Worm (Caenorhabditis elegans): ENCODE measurements around the gene B0238.15.

The B0238.15 gene

DNA sequence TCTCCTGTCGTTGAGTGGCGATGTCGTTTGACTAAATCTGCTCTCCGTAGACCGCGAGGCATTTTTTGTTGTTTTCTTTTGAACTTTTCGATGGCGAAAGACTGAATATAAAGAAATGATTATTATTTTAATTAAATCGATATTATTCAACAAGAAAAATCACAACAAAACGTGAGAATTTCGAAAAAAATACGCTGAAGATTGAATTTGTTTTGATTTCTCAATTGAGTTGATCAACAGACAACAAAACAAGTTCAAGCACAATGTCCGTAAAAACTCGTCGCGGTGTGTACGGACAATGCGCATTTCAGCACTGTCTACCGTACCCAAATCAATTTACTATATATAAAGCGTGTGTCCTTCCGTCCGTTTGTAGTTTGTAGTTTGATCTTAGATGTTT lies 38.0 kb downstream of the B0238.15 start, which contains the start of gene B0238.9:
B0238.9 (minus strand) TSS at position 101 of the 400 bp plus-strand sequence.
- no peak for TF ChIP-seq mes-2 (tag; optimal IDR thresholded peaks at IDR 0.05; ENCODE audit: poor library complexity, severe bottlenecking)

DNA sequence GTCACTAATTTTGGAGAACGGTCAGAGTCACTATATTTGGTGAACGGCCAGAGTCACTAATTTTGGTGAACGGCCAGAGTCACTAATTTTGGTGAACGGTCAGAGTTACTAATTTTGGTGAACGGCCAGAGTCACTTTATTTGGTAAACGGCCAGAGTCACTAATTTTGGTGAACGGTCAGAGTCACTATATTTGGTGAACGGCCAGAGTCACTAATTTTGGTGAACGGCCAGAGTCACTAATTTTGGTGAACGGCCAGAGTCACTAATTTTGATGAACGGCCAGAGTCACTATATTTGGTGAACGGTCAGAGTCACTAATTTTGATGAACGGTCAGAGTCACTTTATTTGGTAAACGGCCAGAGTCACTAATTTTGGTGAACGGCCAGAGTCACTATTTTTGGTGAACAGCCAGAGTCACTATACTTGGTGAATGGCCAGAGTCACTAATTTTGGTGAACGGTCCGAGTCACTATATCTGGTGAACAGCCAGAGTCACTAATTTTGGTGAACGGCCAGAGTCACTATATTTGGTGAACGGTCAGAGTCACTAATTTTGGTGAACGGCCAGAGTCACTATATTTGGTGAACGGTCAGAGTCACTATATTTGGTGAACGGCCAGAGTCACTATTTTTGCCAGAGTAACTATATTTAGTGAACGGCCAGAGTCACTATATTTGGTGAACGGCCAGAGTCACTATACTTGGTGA lies 44.4 kb downstream of the B0238.15 start:
- TF ChIP-seq lir-3 (tag; optimal IDR thresholded peaks at IDR 0.05) (peak; percentile 4), gei-8 (GFP tag; optimal IDR thresholded peaks at IDR 0.05) (peak; percentile 13), hlh-11 (tag; optimal IDR thresholded peaks at IDR 0.05) (peak; percentile 10), mxl-3 (GFP tag; optimal IDR thresholded peaks at IDR 0.05) (peak; percentile 17)

DNA sequence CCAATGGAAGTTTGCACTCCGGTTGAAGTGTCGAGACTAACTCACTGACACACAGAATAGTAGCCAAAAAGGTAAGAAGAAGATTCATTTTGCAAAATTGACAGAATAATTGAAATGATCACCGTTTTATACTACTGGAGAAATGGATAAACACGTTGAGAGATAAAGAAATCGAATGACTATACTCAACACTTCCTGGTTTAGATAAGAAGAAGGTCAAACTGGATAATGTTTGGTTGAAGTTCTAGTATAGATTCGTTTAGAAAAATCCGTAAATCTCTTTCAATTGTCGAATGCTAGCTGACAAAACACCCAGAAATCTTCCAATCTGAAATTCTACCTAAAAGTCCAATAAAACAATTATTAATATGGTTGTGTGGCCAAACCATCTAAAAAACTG lies 47.3 kb downstream of the B0238.15 start, which contains the start of gene Y49G5A.1:
Y49G5A.1 (minus strand) TSS at position 101 of the 400 bp plus-strand sequence.
- TF ChIP-seq gei-8 (GFP tag; optimal IDR thresholded peaks at IDR 0.05) (no peak), hlh-30 (tag; optimal IDR thresholded peaks at IDR 0.05; ENCODE audit: insufficient read depth) (no peak), nhr-28 (tag; optimal IDR thresholded peaks at IDR 0.05) (no peak), nhr-6 (tag; optimal IDR thresholded peaks at IDR 0.05) (no peak), nhr-237 (tag; optimal IDR thresholded peaks at IDR 0.05) (no peak), hlh-11 (tag; optimal IDR thresholded peaks at IDR 0.05) (no peak), ceh-32 (tag; optimal IDR thresholded peaks at IDR 0.05; ENCODE audit: poor library complexity) (no peak), dmd-8 (GFP tag; IDR thresholded peaks at IDR 0.05) (no peak), mdl-1 (tag; optimal IDR thresholded peaks at IDR 0.05) (no peak), lin-1 (GFP tag; IDR thresholded peaks at IDR 0.05) (no peak), mxl-2 (GFP tag; conservative IDR thresholded peaks at IDR 0.05) (no peak), zip-2 (tag; optimal IDR thresholded peaks at IDR 0.05) (no peak), R02D3.7 (tag; optimal IDR thresholded peaks at IDR 0.05) (no peak), nhr-42 (GFP tag; IDR thresholded peaks at IDR 0.05) (no peak), lin-15B (tag; optimal IDR thresholded peaks at IDR 0.05) (no peak), lin-13 (GFP tag; optimal IDR thresholded peaks at IDR 0.05) (no peak), lsy-2 (tag; optimal IDR thresholded peaks at IDR 0.05) (no peak), unc-62 (GFP tag; optimal IDR thresholded peaks at IDR 0.05 in 1 of 2) (no peak), unc-62 (tag; optimal IDR thresholded peaks at IDR 0.05) (no peak), hif-1 (tag; optimal IDR thresholded peaks at IDR 0.05) (no peak)

DNA sequence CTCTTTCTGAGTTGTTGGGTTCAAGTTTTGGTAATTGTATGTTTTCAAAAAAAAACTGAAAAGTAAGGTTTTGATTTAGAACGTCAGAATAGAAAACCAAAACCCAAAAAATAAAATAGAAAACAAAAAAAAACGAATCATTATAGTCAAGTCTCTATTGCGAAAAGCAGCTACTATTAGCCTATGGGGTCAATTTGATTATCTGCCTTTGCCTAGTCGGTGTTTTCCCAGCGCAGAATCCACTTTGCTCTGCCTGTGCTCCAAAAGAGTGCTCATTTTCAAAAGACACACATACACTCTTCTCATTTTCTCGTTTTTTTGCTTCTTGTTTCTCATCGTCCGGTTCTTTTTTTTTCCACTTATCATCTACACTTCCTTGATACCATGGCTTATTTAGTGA lies 48.7 kb downstream of the B0238.15 start:
- TF ChIP-seq nhr-42 (GFP tag; IDR thresholded peaks at IDR 0.05) = no peak
- TF ChIP-seq Y105C5A.15 (GFP tag; IDR thresholded peaks at IDR 0.05) = no peak
- TF ChIP-seq nhr-48 (tag; optimal IDR thresholded peaks at IDR 0.05) = no peak
- TF ChIP-seq T26A8.4 (GFP tag; IDR thresholded peaks at IDR 0.05) = no peak
- TF ChIP-seq F26F4.8 (GFP tag; conservative IDR thresholded peaks at IDR 0.05) = no peak
- no peak for TF ChIP-seq ceh-44 (GFP tag; IDR thresholded peaks at IDR 0.05)
- TF ChIP-seq F49E8.2 (tag; optimal IDR thresholded peaks at IDR 0.05; ENCODE audit: borderline replicate concordance) = no peak
- no peak for TF ChIP-seq madf-9 (GFP tag; conservative IDR thresholded peaks at IDR 0.05)
- TF ChIP-seq fkh-10 (GFP tag; optimal IDR thresholded peaks at IDR 0.05) = no peak
- TF ChIP-seq fos-1 (tag; optimal IDR thresholded peaks at IDR 0.05) = no peak
